Worm (Caenorhabditis elegans): ENCODE measurements around the gene lgc-41.

- TF ChIP-seq skn-1 (tag; optimal IDR thresholded peaks at IDR 0.05) (no peak), fkh-10 (GFP tag; optimal IDR thresholded peaks at IDR 0.05) (no peak), snpc-4 (tag; optimal IDR thresholded peaks at IDR 0.05) (no peak), ZK546.5 (tag; optimal IDR thresholded peaks at IDR 0.05) (no peak), zag-1 (tag; optimal IDR thresholded peaks at IDR 0.05) (no peak), nhr-43 (tag; optimal IDR thresholded peaks at IDR 0.05; ENCODE audit: poor library complexity, severe bottlenecking) (no peak), lin-39 (tag; optimal IDR thresholded peaks at IDR 0.05) (no peak), ceh-9 (tag; optimal IDR thresholded peaks at IDR 0.05) (no peak), aly-2 (tag; optimal IDR thresholded peaks at IDR 0.05) (no peak), lin-15B (tag; optimal IDR thresholded peaks at IDR 0.05) (no peak), fos-1 (tag; optimal IDR thresholded peaks at IDR 0.05) (no peak), ztf-4 (tag; optimal IDR thresholded peaks at IDR 0.05) (no peak), nhr-237 (tag; optimal IDR thresholded peaks at IDR 0.05) (no peak)
Measured at ce11 chrX:10477172-10477985, 23.3 kb downstream of the lgc-41 start.
